Fruit fly (Drosophila melanogaster) whole organism, wandering third instar larva: Measurements from ENCODE around the gene IntS6.

Experiments
- CrebA ChIP-seq: fragments of 200-800 bp; sonication (Bioruptor generic); optimal IDR thresholded peaks from 2 replicates; lab custom pipeline; 2016; ENCODE audit warnings: missing biosample characterization, mild to moderate bottlenecking, missing genetic modification characterization, borderline replicate concordance
- Dfd ChIP-seq: fragments of >200 bp; optimal IDR thresholded peaks from 2 replicates; lab custom pipeline; 2017; ENCODE audit warnings: missing biosample characterization, missing genetic modification characterization
- GATAd ChIP-seq: sonication (Bioruptor generic); optimal IDR thresholded peaks from 2 replicates; lab custom pipeline; 2016; ENCODE audit warnings: missing biosample characterization, missing genetic modification characterization
- Myc ChIP-seq: fragments of >200 bp; optimal IDR thresholded peaks from 2 replicates; lab custom pipeline; 2017
- Vsx2 ChIP-seq: fragments of 200-300, 225-300 bp; sonication (Bioruptor generic); optimal IDR thresholded peaks from 2 replicates; lab custom pipeline; 2018; ENCODE audit warnings: missing biosample characterization, missing genetic modification characterization; ENCODE audit not compliant: partially characterized antibody
- brk ChIP-seq: fragments of 200-800 bp; sonication (Bioruptor generic); optimal IDR thresholded peaks from 2 replicates; lab custom pipeline; 2016; ENCODE audit warnings: missing biosample characterization, mild to moderate bottlenecking, missing genetic modification characterization
- dsf ChIP-seq: sonication (Bioruptor generic); optimal IDR thresholded peaks from 2 replicates; lab custom pipeline; 2016; ENCODE audit warnings: missing biosample characterization, missing genetic modification characterization, borderline replicate concordance
- ey ChIP-seq: fragments of 200-800 bp; sonication (Bioruptor generic); optimal IDR thresholded peaks from 2 replicates; lab custom pipeline; 2016; ENCODE audit warnings: missing biosample characterization, missing genetic modification characterization
- fru ChIP-seq: fragments of 200-800 bp; sonication (Bioruptor generic); optimal IDR thresholded peaks from 3 replicates; lab custom pipeline; 2016; ENCODE audit warnings: missing biosample characterization, mild to moderate bottlenecking, missing genetic modification characterization
- h ChIP-seq: fragments of 200-800 bp; sonication (Bioruptor generic); optimal IDR thresholded peaks from 3 replicates; lab custom pipeline; 2016; ENCODE audit warnings: missing biosample characterization, mild to moderate bottlenecking, missing genetic modification characterization
- lola ChIP-seq: fragments of >200 bp; optimal IDR thresholded peaks from 2 replicates; lab custom pipeline; 2017; ENCODE audit warnings: missing biosample characterization, missing genetic modification characterization
- psq ChIP-seq: fragments of 200-800 bp; sonication (Bioruptor generic); optimal IDR thresholded peaks from 3 replicates; lab custom pipeline; 2017; ENCODE audit warnings: missing biosample characterization, mild to moderate bottlenecking, missing genetic modification characterization, moderate library complexity
- rgr ChIP-seq: fragments of 200-800 bp; sonication (Bioruptor generic); optimal IDR thresholded peaks from 3 replicates; lab custom pipeline; 2016; ENCODE audit warnings: missing biosample characterization, mild to moderate bottlenecking, missing genetic modification characterization
- sv ChIP-seq: fragments of 200-800 bp; sonication (Bioruptor generic); optimal IDR thresholded peaks from 3 replicates; lab custom pipeline; 2016; ENCODE audit warnings: missing biosample characterization, missing genetic modification characterization

- TF ChIP-seq sv (GFP tag; lab: Kevin White, UChicago): no peak
- TF ChIP-seq Myc (lab: Kevin White, UChicago): no peak
- TF ChIP-seq Dfd: no peak
- no peak for TF ChIP-seq lola (GFP tag; lab: Kevin White, UChicago)
- no peak for TF ChIP-seq brk (GFP tag; lab: Kevin White, UChicago)
- TF ChIP-seq GATAd (GFP tag; lab: Kevin White, UChicago): no peak
- no peak for TF ChIP-seq h
- TF ChIP-seq fru: no peak
- no peak for TF ChIP-seq dsf (GFP tag; lab: Kevin White, UChicago)
- no peak for TF ChIP-seq psq (GFP tag; lab: Kevin White, UChicago)
- no peak for TF ChIP-seq ey (GFP tag; lab: Kevin White, UChicago)
- TF ChIP-seq CrebA (GFP tag; lab: Kevin White, UChicago): no peak
- TF ChIP-seq Vsx2 (GFP tag; lab: Kevin White, UChicago): no peak
- TF ChIP-seq rgr (GFP tag; lab: Kevin White, UChicago): no peak
Measured at dm6 chrX:5695035-5695434, 52.0 kb downstream of the IntS6 start, which contains the start of gene CG3149.
